Fruit fly (Drosophila melanogaster) whole organism, embryonic: ENCODE results near the gene ND-MNLL.
A peak's percentile ranks its signal among the peaks of the same experiment; 100 is the strongest.

ENCODE experiments used
- Antp ChIP-seq: fragments of 200-800 bp; sonication (Bioruptor generic); optimal IDR thresholded peaks from 3 replicates; lab custom pipeline; 2016; ENCODE audit warnings: missing biosample characterization, missing genetic modification characterization
- BtbVII ChIP-seq: fragments of 200-800 bp; sonication (Bioruptor generic); optimal IDR thresholded peaks from 3 replicates; lab custom pipeline; 2017; ENCODE audit warnings: missing biosample characterization, mild to moderate bottlenecking, missing genetic modification characterization
- CG10209 ChIP-seq: fragments of 200-800 bp; sonication (Bioruptor generic); optimal IDR thresholded peaks from 3 replicates; lab custom pipeline; 2017; ENCODE audit warnings: missing biosample characterization, mild to moderate bottlenecking, missing genetic modification characterization, missing genetic modification reagents
- CG10565 ChIP-seq: fragments of 200-800 bp; sonication (Bioruptor generic); optimal IDR thresholded peaks from 3 replicates; lab custom pipeline; 2016; ENCODE audit warnings: missing biosample characterization, mild to moderate bottlenecking, missing genetic modification characterization
- CG13894 ChIP-seq: fragments of 200-800 bp; sonication (Bioruptor generic); optimal IDR thresholded peaks from 3 replicates; lab custom pipeline; 2018; ENCODE audit warnings: missing biosample characterization, mild to moderate bottlenecking, missing genetic modification characterization, moderate library complexity
- CG14710 ChIP-seq: fragments of 200-800 bp; sonication (Bioruptor generic); optimal IDR thresholded peaks from 3 replicates; lab custom pipeline; 2019; ENCODE audit warnings: missing biosample characterization, mild to moderate bottlenecking, missing genetic modification characterization, moderate library complexity
- CG14860 ChIP-seq: fragments of 200-800 bp; sonication (Bioruptor generic); IDR thresholded peaks from 3 replicates; pipeline ENCODE4 v1.3.6; 2022; ENCODE audit warnings: missing biosample characterization, missing genetic modification characterization; ENCODE audit not compliant: partially characterized antibody
- CG17361 ChIP-seq: fragments of 200-800 bp; sonication (Bioruptor generic); IDR thresholded peaks from 3 replicates; pipeline ENCODE4 v1.3.6; 2022; ENCODE audit warnings: missing biosample characterization, missing genetic modification characterization
- CG30403 ChIP-seq: fragments of 200-800 bp; sonication (Bioruptor generic); optimal IDR thresholded peaks from 3 replicates; lab custom pipeline; 2016; ENCODE audit warnings: missing biosample characterization, missing genetic modification characterization
- CG3163 ChIP-seq: fragments of 200-800 bp; sonication (Bioruptor generic); optimal IDR thresholded peaks from 3 replicates; lab custom pipeline; 2016; ENCODE audit warnings: missing biosample characterization, missing genetic modification characterization
- CG33213 ChIP-seq: fragments of 200-800 bp; sonication (Bioruptor generic); optimal IDR thresholded peaks from 3 replicates; lab custom pipeline; 2016; ENCODE audit warnings: missing biosample characterization, missing genetic modification characterization
- CG34422 ChIP-seq: fragments of 200-800 bp; sonication (Bioruptor generic); IDR thresholded peaks from 3 replicates; pipeline ENCODE4 v1.3.6; 2022; ENCODE audit warnings: missing biosample characterization, missing genetic modification characterization
- CG4404 ChIP-seq: fragments of 200-800 bp; sonication (Bioruptor generic); IDR thresholded peaks from 2 replicates; pipeline ENCODE4 v1.3.6; 2022; ENCODE audit warnings: missing biosample characterization, missing genetic modification characterization
- CG4617 ChIP-seq: fragments of 200-800 bp; sonication (Bioruptor generic); optimal IDR thresholded peaks from 3 replicates; lab custom pipeline; 2016; ENCODE audit warnings: missing biosample characterization, missing genetic modification characterization, borderline replicate concordance
- CG4820 ChIP-seq: fragments of 200-800 bp; sonication (Bioruptor generic); optimal IDR thresholded peaks from 3 replicates; lab custom pipeline; 2016; ENCODE audit warnings: missing biosample characterization, missing genetic modification characterization
- CG6175 ChIP-seq: fragments of 200-800 bp; sonication (Bioruptor generic); IDR thresholded peaks from 3 replicates; pipeline ENCODE4 v1.3.6; 2022; ENCODE audit warnings: missing biosample characterization, missing genetic modification characterization
- CG6683 ChIP-seq: fragments of 200-800 bp; sonication (Bioruptor generic); optimal IDR thresholded peaks from 2 replicates; lab custom pipeline; 2017; ENCODE audit warnings: missing biosample characterization, mild to moderate bottlenecking, missing genetic modification characterization, missing genetic modification reagents
- CG7786 ChIP-seq: fragments of 200-800 bp; sonication (Bioruptor generic); optimal IDR thresholded peaks from 2 replicates; lab custom pipeline; 2016; ENCODE audit warnings: missing biosample characterization, missing genetic modification characterization
- CG7928 ChIP-seq: fragments of 200-800 bp; sonication (Bioruptor generic); optimal IDR thresholded peaks from 2 replicates; lab custom pipeline; 2017; ENCODE audit warnings: missing biosample characterization, mild to moderate bottlenecking, missing genetic modification characterization
- CG8478 ChIP-seq: fragments of >200 bp; optimal IDR thresholded peaks from 2 replicates; lab custom pipeline; 2018
- CG9215 ChIP-seq: fragments of 200-800 bp; sonication (Bioruptor generic); IDR thresholded peaks from 2 replicates; pipeline ENCODE4 v1.3.6; 2022; ENCODE audit warnings: missing biosample characterization, missing genetic modification characterization
- CG9609 ChIP-seq: fragments of 200-800 bp; sonication (Bioruptor generic); optimal IDR thresholded peaks from 3 replicates; lab custom pipeline; 2016; ENCODE audit warnings: missing biosample characterization, missing genetic modification characterization
- CG9727 ChIP-seq: fragments of 200-800 bp; sonication (Bioruptor generic); optimal IDR thresholded peaks from 3 replicates; lab custom pipeline; 2017; ENCODE audit warnings: missing biosample characterization, mild to moderate bottlenecking, missing genetic modification characterization
- CrebB ChIP-seq: fragments of 200-800 bp; sonication (Bioruptor generic); optimal IDR thresholded peaks from 3 replicates; lab custom pipeline; 2018; ENCODE audit warnings: missing biosample characterization, mild to moderate bottlenecking, missing genetic modification characterization
- HLHmδ ChIP-seq: fragments of 200-800 bp; sonication (Bioruptor generic); optimal IDR thresholded peaks from 2 replicates; lab custom pipeline; 2018; ENCODE audit warnings: missing biosample characterization, mild to moderate bottlenecking, missing genetic modification characterization, moderate library complexity
- Nf-YA ChIP-seq: fragments of 200-800 bp; sonication (Bioruptor generic); IDR thresholded peaks from 2 replicates; pipeline ENCODE4 v1.3.6; 2022; ENCODE audit warnings: missing biosample characterization, missing genetic modification characterization
- Nf-YC ChIP-seq: fragments of 200-800 bp; optimal IDR thresholded peaks from 3 replicates; lab custom pipeline; 2019; ENCODE audit warnings: missing biosample characterization, mild to moderate bottlenecking, missing genetic modification characterization, moderate library complexity
- NfI ChIP-seq: fragments of 200-800 bp; sonication (Bioruptor generic); optimal IDR thresholded peaks from 3 replicates; lab custom pipeline; 2018; ENCODE audit warnings: missing biosample characterization, mild to moderate bottlenecking, missing genetic modification characterization, moderate library complexity
- Side ChIP-seq: fragments of 200-800 bp; sonication (Bioruptor generic); optimal IDR thresholded peaks from 2 replicates; lab custom pipeline; 2016; ENCODE audit warnings: missing biosample characterization, missing genetic modification characterization
- Six4 ChIP-seq: fragments of 200-800 bp; sonication (Bioruptor generic); optimal IDR thresholded peaks from 2 replicates; lab custom pipeline; 2016; ENCODE audit warnings: missing biosample characterization, missing genetic modification characterization
- Stat92E ChIP-seq, 3 experiments: fragments of >200 bp in 2 of 3; fragments of 200-800 bp in 1 of 3; sonication (Bioruptor generic) in 1 of 3; optimal IDR thresholded peaks; 2 replicates each; lab custom pipeline; 2017 to 2019; ENCODE audit warnings: missing biosample characterization in 3 of 3, missing genetic modification characterization in 3 of 3, mild to moderate bottlenecking in 1 of 3, moderate library complexity in 1 of 3
- ab ChIP-seq: fragments of 200-800 bp; sonication (Bioruptor generic); optimal IDR thresholded peaks from 2 replicates; lab custom pipeline; 2016; ENCODE audit warnings: missing biosample characterization, missing genetic modification characterization
- ac ChIP-seq: fragments of 200-800 bp; sonication (Bioruptor generic); optimal IDR thresholded peaks from 3 replicates; lab custom pipeline; 2017; ENCODE audit warnings: missing biosample characterization, mild to moderate bottlenecking, missing genetic modification characterization
- al ChIP-seq: fragments of 200-800 bp; sonication (Bioruptor generic); IDR thresholded peaks from 2 replicates; pipeline ENCODE4 v1.3.6; 2022; ENCODE audit warnings: missing biosample characterization, missing genetic modification characterization
- az2 ChIP-seq: fragments of 200-800 bp; sonication (Bioruptor generic); optimal IDR thresholded peaks from 3 replicates; lab custom pipeline; 2016; ENCODE audit warnings: missing biosample characterization, missing genetic modification characterization
- bbx ChIP-seq: fragments of 200-800 bp; sonication (Bioruptor generic); IDR thresholded peaks from 2 replicates; pipeline ENCODE4 v1.3.6; 2022; ENCODE audit warnings: missing biosample characterization, missing genetic modification characterization; ENCODE audit not compliant: partially characterized antibody
- cad ChIP-seq: fragments of >200 bp; optimal IDR thresholded peaks from 2 replicates; lab custom pipeline; 2017; ENCODE audit warnings: missing biosample characterization, missing genetic modification characterization
- gce ChIP-seq: fragments of 200-800 bp; sonication (Bioruptor generic); IDR thresholded peaks from 3 replicates; pipeline ENCODE4 v1.3.6; 2022; ENCODE audit warnings: missing biosample characterization, missing genetic modification characterization
- gcm2 ChIP-seq: fragments of 200-800 bp; sonication (Bioruptor generic); optimal IDR thresholded peaks from 2 replicates; lab custom pipeline; 2016; ENCODE audit warnings: missing biosample characterization, missing genetic modification characterization
- gro ChIP-seq: fragments of 200-800 bp; sonication (Bioruptor generic); optimal IDR thresholded peaks from 2 replicates; lab custom pipeline; 2016; ENCODE audit warnings: missing biosample characterization, missing genetic modification characterization
- hbn ChIP-seq: fragments of 200-800 bp; sonication (Bioruptor generic); IDR thresholded peaks from 2 replicates; pipeline ENCODE4 v1.3.6; 2022; ENCODE audit warnings: missing biosample characterization, missing genetic modification characterization; ENCODE audit not compliant: partially characterized antibody
- prd ChIP-seq, 3 experiments: fragments of >200 bp in 2 of 3; fragments of 200-800 bp in 1 of 3; sonication (Bioruptor generic) in 1 of 3; optimal IDR thresholded peaks in 2 of 3; IDR thresholded peaks in 1 of 3; 2 replicates in 2 of 3; 3 replicates in 1 of 3; pipeline versions ENCODE4 v1.3.6 to Lab custom; 2017 to 2022; ENCODE audit warnings: missing biosample characterization in 1 of 3, missing genetic modification characterization in 1 of 3
- pum ChIP-seq: fragments of 200-800 bp; sonication (Bioruptor generic); optimal IDR thresholded peaks from 2 replicates; lab custom pipeline; 2016; ENCODE audit warnings: missing biosample characterization, missing genetic modification characterization
- pzg ChIP-seq: fragments of 200-800 bp; sonication (Bioruptor generic); optimal IDR thresholded peaks from 3 replicates; lab custom pipeline; 2018; ENCODE audit warnings: missing biosample characterization, mild to moderate bottlenecking, missing genetic modification characterization, moderate library complexity
- run ChIP-seq: fragments of 200-800 bp; sonication (Bioruptor generic); optimal IDR thresholded peaks from 3 replicates; lab custom pipeline; 2018; ENCODE audit warnings: missing biosample characterization, mild to moderate bottlenecking, missing genetic modification characterization
- scrt ChIP-seq: fragments of 200-800 bp; sonication (Bioruptor generic); optimal IDR thresholded peaks from 2 replicates; lab custom pipeline; 2018; ENCODE audit warnings: missing biosample characterization, mild to moderate bottlenecking, missing genetic modification characterization, moderate library complexity
- sima ChIP-seq: fragments of 200-800 bp; sonication (Bioruptor generic); optimal IDR thresholded peaks from 2 replicates; lab custom pipeline; 2016; ENCODE audit warnings: missing biosample characterization, missing genetic modification characterization
- slp2 ChIP-seq: fragments of 200-800 bp; sonication (Bioruptor generic); optimal IDR thresholded peaks from 2 replicates; lab custom pipeline; 2016; ENCODE audit warnings: missing biosample characterization, missing genetic modification characterization
- sqz ChIP-seq: fragments of 200-800 bp; sonication (Bioruptor generic); optimal IDR thresholded peaks from 3 replicates; lab custom pipeline; 2018; ENCODE audit warnings: missing biosample characterization, mild to moderate bottlenecking, missing genetic modification characterization
- zfh1 ChIP-seq: fragments of 200-800 bp; sonication (Bioruptor generic); IDR thresholded peaks from 3 replicates; pipeline ENCODE4 v1.3.6; 2022; ENCODE audit warnings: missing biosample characterization, missing genetic modification characterization

The ND-MNLL gene

DNA sequence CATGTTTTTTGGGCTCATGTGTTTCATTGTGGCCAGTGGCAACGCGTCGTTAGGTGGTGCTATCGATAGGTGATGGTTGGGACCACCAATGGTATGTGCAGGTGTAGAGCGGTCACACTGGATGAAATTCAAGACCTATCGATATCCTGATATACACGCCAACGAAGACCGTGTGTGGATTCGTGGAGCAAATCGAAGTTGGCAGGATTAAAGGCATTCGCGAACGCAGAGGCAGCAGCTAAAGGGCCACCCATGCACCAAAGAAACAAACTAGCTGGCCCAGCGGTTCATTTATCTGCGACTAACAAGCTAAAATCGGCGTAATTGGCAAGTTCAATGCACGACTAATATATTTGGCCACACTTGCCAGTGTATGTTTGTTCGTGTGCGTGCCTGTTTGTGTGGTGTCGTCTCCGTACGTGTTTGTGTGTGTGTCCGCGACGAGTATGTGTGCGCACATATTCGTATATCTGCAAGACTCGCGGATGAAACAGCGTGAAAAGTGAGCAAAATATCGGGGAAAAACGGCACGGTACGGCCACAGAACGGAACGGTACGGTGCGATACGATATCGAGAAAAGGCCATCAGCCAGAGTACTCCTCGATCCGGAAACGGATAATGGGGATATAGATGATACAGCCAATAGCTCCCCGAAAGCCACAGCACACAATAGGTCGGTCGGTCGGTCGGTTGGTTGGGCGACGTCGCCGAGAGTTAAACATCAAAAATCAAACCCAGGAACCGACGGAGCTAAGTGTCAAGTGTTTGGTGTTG is 42.4 kb upstream of the ND-MNLL start, which contains the start of gene Ubr3 (continued):
- TF ChIP-seq CG17361 (GFP tag; lab: Robert Waterston, UW) (no peak), ac (GFP tag; lab: Kevin White, UChicago) (no peak), CG8478 (lab: Kevin White, UChicago) (peak; percentile 95), CG33213 (GFP tag; lab: Kevin White, UChicago) (no peak), CG13894 (tag; lab: Kevin White, UChicago) (no peak), gce (no peak), CG10209 (no peak), CG9727 (GFP tag; lab: Kevin White, UChicago) (no peak), CG34422 (GFP tag; lab: Robert Waterston, UW) (peak; percentile 31; the same call in 1 of the 3 replicates), CG4404 (no peak), CG7786 (no peak), ab (no peak), CG7928 (GFP tag; lab: Kevin White, UChicago) (no peak), bbx (peak; percentile 64), run (no peak), Stat92E (GFP tag; optimal IDR thresholded peaks at IDR 0.05; lab: Kevin White, UChicago) (no peak), az2 (GFP tag; lab: Kevin White, UChicago) (no peak), CG6683 (GFP tag; lab: Kevin White, UChicago) (peak; percentile 29), al (GFP tag; lab: Robert Waterston, UW) (0 out of 2 replicates have a peak, but pooled peaks have one; percentile 8), slp2 (GFP tag; lab: Kevin White, UChicago) (peak; percentile 3), HLHmδ (no peak), Antp (no peak), CG9609 (GFP tag; lab: Kevin White, UChicago) (peak; percentile 2), sqz (GFP tag; lab: Kevin White, UChicago) (no peak), NfI (GFP tag; lab: Kevin White, UChicago) (no peak), Side (GFP tag; lab: Kevin White, UChicago) (no peak), Nf-YA (GFP tag; lab: Robert Waterston, UW) (no peak), BtbVII (no peak), scrt (no peak), cad (no peak), CG14860 (GFP tag; lab: Robert Waterston, UW) (peak; percentile 66), Nf-YC (peak; percentile 57), gro (GFP tag; lab: Kevin White, UChicago) (no peak), CG9215 (GFP tag; lab: Robert Waterston, UW) (no peak), Six4 (no peak), pum (GFP tag; lab: Kevin White, UChicago) (no peak), CG4820 (no peak), CG10565 (GFP tag; lab: Kevin White, UChicago) (no peak), CG4617 (GFP tag; lab: Kevin White, UChicago) (peak; percentile 80), CrebB (no peak), sima (no peak), pzg (GFP tag; lab: Kevin White, UChicago) (peak; percentile 87), CG30403 (GFP tag; lab: Kevin White, UChicago) (no peak), CG6175 (GFP tag; lab: Robert Waterston, UW) (peak; percentile 90), prd (optimal IDR thresholded peaks at IDR 0.05; lab: Kevin White, UChicago) (no peak), prd (GFP tag; IDR thresholded peaks at IDR 0.05; lab: Robert Waterston, UW) (no peak), CG3163 (GFP tag; lab: Kevin White, UChicago) (no peak), hbn (GFP tag; lab: Robert Waterston, UW) (peak; percentile 42; the same call in 1 of the 2 replicates), CG14710 (peak; percentile 52), zfh1 (GFP tag; lab: Robert Waterston, UW) (no peak), gcm2 (GFP tag; lab: Kevin White, UChicago) (no peak)
